Fruit fly (Drosophila melanogaster) whole organism, prepupa: Measurements from ENCODE around the gene Atg6.

ENCODE experiments used
- Blimp-1 ChIP-seq: fragments of 200-800 bp; sonication (Bioruptor generic); optimal IDR thresholded peaks from 3 replicates; lab custom pipeline; 2017; ENCODE audit warnings: missing biosample characterization, missing genetic modification characterization, mild to moderate bottlenecking, moderate library complexity, missing genetic modification reagents
- CG10631 ChIP-seq: fragments of 200-800 bp; sonication (Bioruptor generic); optimal IDR thresholded peaks from 2 replicates; lab custom pipeline; 2016; ENCODE audit warnings: missing biosample characterization, missing genetic modification characterization
- CG10669 ChIP-seq: fragments of 200-800 bp; sonication (Bioruptor generic); optimal IDR thresholded peaks from 3 replicates; lab custom pipeline; 2018; ENCODE audit warnings: missing biosample characterization, mild to moderate bottlenecking, missing genetic modification characterization, moderate library complexity
- CG11762 ChIP-seq: fragments of 200-800 bp; sonication (Bioruptor generic); optimal IDR thresholded peaks from 3 replicates; lab custom pipeline; 2016; ENCODE audit warnings: missing biosample characterization, missing genetic modification characterization; ENCODE audit not compliant: insufficient read depth
- CG15336 ChIP-seq: fragments of 200-800 bp; sonication (Bioruptor generic); IDR thresholded peaks from 2 replicates; pipeline ENCODE4 v1.3.6; 2022; ENCODE audit warnings: missing biosample characterization, missing genetic modification characterization
- CG1621 ChIP-seq: fragments of 200-800 bp; sonication (Bioruptor generic); optimal IDR thresholded peaks from 3 replicates; lab custom pipeline; 2018; ENCODE audit warnings: missing biosample characterization, mild to moderate bottlenecking, missing genetic modification characterization
- CG3032 ChIP-seq: fragments of 200-800 bp; optimal IDR thresholded peaks from 2 replicates; lab custom pipeline; 2019; ENCODE audit warnings: missing biosample characterization, mild to moderate bottlenecking, missing genetic modification characterization, moderate library complexity
- CG31627 ChIP-seq: fragments of 200-800 bp; sonication (Bioruptor generic); optimal IDR thresholded peaks from 3 replicates; lab custom pipeline; 2016; ENCODE audit warnings: missing biosample characterization, missing genetic modification characterization
- CG32006 ChIP-seq: fragments of 200-800 bp; sonication (Bioruptor generic); optimal IDR thresholded peaks from 3 replicates; lab custom pipeline; 2017; ENCODE audit warnings: missing biosample characterization, mild to moderate bottlenecking, missing genetic modification characterization
- CG34406 ChIP-seq: fragments of 200-800 bp; sonication (Bioruptor generic); optimal IDR thresholded peaks from 3 replicates; lab custom pipeline; 2016; ENCODE audit warnings: missing biosample characterization, missing genetic modification characterization
- CG6276 ChIP-seq: fragments of 200-800 bp; sonication (Bioruptor generic); optimal IDR thresholded peaks from 2 replicates; lab custom pipeline; 2017; ENCODE audit warnings: missing biosample characterization, mild to moderate bottlenecking, missing genetic modification characterization
- CG7368 ChIP-seq: fragments of 200-800 bp; sonication (Bioruptor generic); optimal IDR thresholded peaks from 3 replicates; lab custom pipeline; 2016; ENCODE audit warnings: missing biosample characterization, missing genetic modification characterization
- CG8119 ChIP-seq: fragments of 200-800 bp; sonication (Bioruptor generic); IDR thresholded peaks from 3 replicates; pipeline ENCODE4 v1.3.6; 2022; ENCODE audit warnings: missing biosample characterization, missing genetic modification characterization
- CG8319 ChIP-seq: fragments of 200-800 bp; sonication (Bioruptor generic); optimal IDR thresholded peaks from 3 replicates; lab custom pipeline; 2016; ENCODE audit warnings: missing biosample characterization, missing genetic modification characterization
- CG8632 ChIP-seq: fragments of 200-800 bp; sonication (Bioruptor generic); optimal IDR thresholded peaks from 3 replicates; lab custom pipeline; 2016; ENCODE audit warnings: missing biosample characterization, missing genetic modification characterization
- CG9139 ChIP-seq: fragments of 200-800 bp; sonication (Bioruptor generic); optimal IDR thresholded peaks from 3 replicates; lab custom pipeline; 2017; ENCODE audit warnings: missing biosample characterization, mild to moderate bottlenecking, missing genetic modification characterization
- Eip75B ChIP-seq: fragments of 200-800 bp; sonication (Bioruptor generic); optimal IDR thresholded peaks from 3 replicates; lab custom pipeline; 2016; ENCODE audit warnings: missing biosample characterization, missing genetic modification characterization
- Ets96B ChIP-seq: fragments of 200-800 bp; optimal IDR thresholded peaks from 2 replicates; lab custom pipeline; 2019; ENCODE audit warnings: missing biosample characterization, mild to moderate bottlenecking, missing genetic modification characterization, moderate library complexity
- Gug ChIP-seq: fragments of 200-800 bp; sonication (Bioruptor generic); IDR thresholded peaks from 2 replicates; pipeline ENCODE4 v1.3.6; 2022; ENCODE audit warnings: missing biosample characterization, missing genetic modification characterization
- Hr38 ChIP-seq: sonication (Bioruptor generic); optimal IDR thresholded peaks from 2 replicates; lab custom pipeline; 2016; ENCODE audit warnings: missing biosample characterization, missing genetic modification characterization
- Hr39 ChIP-seq: fragments of 200-800 bp; sonication (Bioruptor generic); optimal IDR thresholded peaks from 2 replicates; lab custom pipeline; 2016; ENCODE audit warnings: missing biosample characterization, missing genetic modification characterization
- Hr4 ChIP-seq: fragments of 200-800 bp; sonication (Bioruptor generic); optimal IDR thresholded peaks from 3 replicates; lab custom pipeline; 2016; ENCODE audit warnings: missing biosample characterization, missing genetic modification characterization
- Met ChIP-seq: fragments of 200-800 bp; sonication (Bioruptor generic); optimal IDR thresholded peaks from 3 replicates; lab custom pipeline; 2016; ENCODE audit warnings: missing biosample characterization, missing genetic modification characterization
- Smox ChIP-seq: fragments of 200-800 bp; sonication (Bioruptor generic); optimal IDR thresholded peaks from 3 replicates; lab custom pipeline; 2016; ENCODE audit warnings: missing biosample characterization, missing genetic modification characterization
- Sox14 ChIP-seq: fragments of 200-800 bp; sonication (Bioruptor generic); optimal IDR thresholded peaks from 3 replicates; lab custom pipeline; 2016; ENCODE audit warnings: missing biosample characterization, missing genetic modification characterization
- Sox15 ChIP-seq: fragments of 200-800 bp; sonication (Bioruptor generic); optimal IDR thresholded peaks from 3 replicates; lab custom pipeline; 2016; ENCODE audit warnings: missing biosample characterization, missing genetic modification characterization
- achi ChIP-seq: fragments of 200-800 bp; sonication (Bioruptor generic); optimal IDR thresholded peaks from 3 replicates; lab custom pipeline; 2016; ENCODE audit warnings: missing biosample characterization, missing genetic modification characterization
- acj6 ChIP-seq: fragments of 200-800 bp; sonication (Bioruptor generic); optimal IDR thresholded peaks from 3 replicates; lab custom pipeline; 2016; ENCODE audit warnings: missing biosample characterization, missing genetic modification characterization
- cyc ChIP-seq: fragments of 200-800 bp; sonication (Bioruptor generic); optimal IDR thresholded peaks from 3 replicates; lab custom pipeline; 2016; ENCODE audit warnings: missing biosample characterization, missing genetic modification characterization
- dac ChIP-seq: fragments of 200-800 bp; sonication (Bioruptor generic); optimal IDR thresholded peaks from 2 replicates; lab custom pipeline; 2017; ENCODE audit warnings: missing biosample characterization, mild to moderate bottlenecking, missing genetic modification characterization
- dsx ChIP-seq: fragments of 200-800 bp; optimal IDR thresholded peaks from 3 replicates; lab custom pipeline; 2019; ENCODE audit warnings: missing biosample characterization, mild to moderate bottlenecking, missing genetic modification characterization, moderate library complexity; ENCODE audit not compliant: poor library complexity, severe bottlenecking
- eg ChIP-seq: fragments of 200-800 bp; sonication (Bioruptor generic); IDR thresholded peaks from 3 replicates; pipeline ENCODE4 v1.3.6; 2022; ENCODE audit warnings: missing biosample characterization, missing genetic modification characterization
- esn ChIP-seq: fragments of 200-800 bp; sonication (Bioruptor generic); optimal IDR thresholded peaks from 2 replicates; lab custom pipeline; 2016; ENCODE audit warnings: missing biosample characterization, mild to moderate bottlenecking, missing genetic modification characterization, moderate library complexity
- fkh ChIP-seq: fragments of 200-800 bp; sonication (Bioruptor generic); optimal IDR thresholded peaks from 3 replicates; lab custom pipeline; 2017; ENCODE audit warnings: missing biosample characterization, mild to moderate bottlenecking, missing genetic modification characterization, moderate library complexity
- lz ChIP-seq: fragments of 200-800 bp; sonication (Bioruptor generic); optimal IDR thresholded peaks from 3 replicates; lab custom pipeline; 2016; ENCODE audit warnings: missing biosample characterization, missing genetic modification characterization
- net ChIP-seq: fragments of 200-800 bp; sonication (Bioruptor generic); optimal IDR thresholded peaks from 3 replicates; lab custom pipeline; 2016; ENCODE audit warnings: missing biosample characterization, missing genetic modification characterization
- salr ChIP-seq, 2 experiments: fragments of 200-800 bp; sonication (Bioruptor generic); optimal IDR thresholded peaks; 3 replicates each; lab custom pipeline; 2016 to 2018; ENCODE audit warnings: missing biosample characterization in 2 of 2, missing genetic modification characterization in 2 of 2, mild to moderate bottlenecking in 1 of 2
- spab ChIP-seq: fragments of 200-800 bp; sonication (Bioruptor generic); optimal IDR thresholded peaks from 2 replicates; lab custom pipeline; 2017; ENCODE audit warnings: missing biosample characterization, mild to moderate bottlenecking, missing genetic modification characterization, missing genetic modification reagents
- ss ChIP-seq, 2 experiments: fragments of 200-800 bp; sonication (Bioruptor generic); optimal IDR thresholded peaks; 2 replicates in 1 of 2; 3 replicates in 1 of 2; lab custom pipeline; 2017 to 2018; ENCODE audit warnings: mild to moderate bottlenecking in 2 of 2, missing biosample characterization in 2 of 2, missing genetic modification characterization in 2 of 2, moderate library complexity in 1 of 2
- svp ChIP-seq: fragments of 200-800 bp; sonication (Bioruptor generic); peaks from one replicate; lab custom pipeline; 2016; ENCODE audit warnings: missing biosample characterization, missing genetic modification characterization
- topi ChIP-seq: fragments of 200-800 bp; sonication (Bioruptor generic); optimal IDR thresholded peaks from 3 replicates; lab custom pipeline; 2016; ENCODE audit warnings: missing biosample characterization, missing genetic modification characterization

Gene Atg6

dm6 chr3R:24037538-24038265 lies 12.9 kb downstream of the Atg6 start, which contains the start of gene spas (continued):
- TF ChIP-seq Met (GFP tag; lab: Kevin White, UChicago) (peak; percentile 64), Eip75B (peak; percentile 74), esn (peak; percentile 75), CG3032 (peak; percentile 61), Ets96B (tag; lab: Kevin White, UChicago) (peak; percentile 46), ss (GFP tag; optimal IDR thresholded peaks at IDR 0.05; lab: Kevin White, UChicago) (peak in 1 of 2 experiments; percentile 20), CG10631 (GFP tag; lab: Kevin White, UChicago) (peak; percentile 85), CG7368 (GFP tag; lab: Kevin White, UChicago) (peak; percentile 58), CG8632 (GFP tag; lab: Kevin White, UChicago) (peak; percentile 50), CG34406 (GFP tag; lab: Kevin White, UChicago) (peak; percentile 62), CG9139 (no peak), CG10669 (GFP tag; lab: Kevin White, UChicago) (no peak), cyc (GFP tag; lab: Kevin White, UChicago) (peak; percentile 68), spab (no peak), Sox15 (peak; percentile 64), svp (GFP tag; lab: Kevin White, UChicago) (peak; percentile 92), CG31627 (GFP tag; lab: Kevin White, UChicago) (peak; percentile 82)
- TF ChIP-seq, all 60 proteins: peak for 45

DNA sequence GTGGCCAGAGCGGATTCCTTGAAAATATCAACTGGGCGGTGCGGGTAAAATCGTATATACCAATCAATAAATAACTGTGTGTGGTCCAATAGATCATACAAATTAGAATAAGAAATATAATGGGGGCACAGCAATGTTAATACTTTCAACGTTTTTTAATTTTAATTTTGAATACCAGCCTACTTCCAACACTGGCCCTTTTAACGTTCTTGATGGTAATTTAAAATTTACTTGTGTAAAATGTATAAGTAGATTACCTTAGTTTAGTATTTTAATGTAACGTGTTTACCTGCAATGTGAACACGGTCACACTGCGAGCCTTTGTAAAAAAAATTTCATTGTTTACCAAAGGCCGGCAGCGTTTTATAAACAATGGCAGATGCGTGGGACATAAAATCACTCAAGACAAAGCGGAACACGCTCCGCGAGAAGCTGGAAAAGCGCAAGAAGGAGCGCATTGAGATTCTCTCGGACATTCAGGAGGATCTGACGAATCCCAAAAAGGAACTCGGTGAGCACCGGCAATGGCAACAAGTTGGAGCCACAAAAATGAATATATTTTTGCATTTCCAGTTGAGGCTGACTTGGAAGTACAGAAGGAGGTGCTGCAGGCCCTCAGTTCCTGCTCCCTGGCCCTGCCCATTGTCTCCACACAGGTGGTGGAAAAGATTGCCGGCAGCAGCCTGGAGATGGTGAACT lies 18.6 kb downstream of the Atg6 start, which contains the start of the genes KrT95D and Mettl3:
KrT95D (minus strand) TSS at position 3 of the 699 bp plus-strand sequence.
Mettl3 (plus strand) TSS at position 333 of the 699 bp plus-strand sequence.
- TF ChIP-seq Met (GFP tag; lab: Kevin White, UChicago) (peak; percentile 49), dsx (GFP tag; lab: Kevin White, UChicago) (no peak), cyc (GFP tag; lab: Kevin White, UChicago) (peak; percentile 3), CG9139 (no peak), CG1621 (tag; lab: Kevin White, UChicago) (no peak), Hr4 (GFP tag; lab: Kevin White, UChicago) (peak; percentile 9), lz (GFP tag; lab: Kevin White, UChicago) (peak; percentile 2), Smox (GFP tag; lab: Kevin White, UChicago) (peak; percentile 1), CG3032 (peak; percentile 1), Hr39 (GFP tag; lab: Kevin White, UChicago) (peak; percentile 11), fkh (GFP tag; lab: Kevin White, UChicago) (peak; percentile 98), salr (GFP tag; optimal IDR thresholded peaks at IDR 0.05; lab: Kevin White, UChicago) (no peak), CG31627 (GFP tag; lab: Kevin White, UChicago) (peak; percentile 30), dac (GFP tag; lab: Kevin White, UChicago) (no peak), Sox14 (GFP tag; lab: Kevin White, UChicago) (peak; percentile 87)

dm6 chr3R:24031019-24031824 lies 19.4 kb downstream of the Atg6 start:
- TF ChIP-seq Hr38 (GFP tag; lab: Kevin White, UChicago), result no peak
- peak; percentile 48; the same call in 1 of the 2 replicates for TF ChIP-seq CG15336 (GFP tag; lab: Robert Waterston, UW)
- TF ChIP-seq CG8319 (GFP tag; lab: Kevin White, UChicago), result no peak
- peak; percentile 3 for TF ChIP-seq CG11762 (GFP tag; lab: Kevin White, UChicago)
- TF ChIP-seq Sox14 (GFP tag; lab: Kevin White, UChicago), result peak; percentile 50
- TF ChIP-seq achi (GFP tag; lab: Kevin White, UChicago), result peak; percentile 25
- peak; percentile 48 for TF ChIP-seq CG8119 (GFP tag; lab: Robert Waterston, UW)
- peak; percentile 22 for TF ChIP-seq Ets96B (tag; lab: Kevin White, UChicago)
- peak; percentile 54 for TF ChIP-seq CG6276 (GFP tag; lab: Kevin White, UChicago)
- no peak for TF ChIP-seq CG7368 (GFP tag; lab: Kevin White, UChicago)
- peak; percentile 3 for TF ChIP-seq acj6
- no peak for TF ChIP-seq Sox15
- peak; percentile 67; the same call in 2 of the 3 replicates for TF ChIP-seq eg (GFP tag; lab: Robert Waterston, UW)
- TF ChIP-seq CG3032, result peak; percentile 12
- peak; percentile 23 for TF ChIP-seq topi (GFP tag; lab: Kevin White, UChicago)
- TF ChIP-seq Blimp-1 (GFP tag; lab: Kevin White, UChicago), result peak; percentile 47
- TF ChIP-seq CG34406 (GFP tag; lab: Kevin White, UChicago), result peak; percentile 12
- TF ChIP-seq net (GFP tag; lab: Kevin White, UChicago), result peak; percentile 64
- TF ChIP-seq Met (GFP tag; lab: Kevin White, UChicago), result no peak
- peak; percentile 18 for TF ChIP-seq CG9139
- TF ChIP-seq Gug (GFP tag; lab: Robert Waterston, UW), result peak; percentile 44; the same call in 1 of the 2 replicates
- no peak for TF ChIP-seq salr (GFP tag; optimal IDR thresholded peaks at IDR 0.05; lab: Kevin White, UChicago)
- peak; percentile 34 for TF ChIP-seq CG32006 (GFP tag; lab: Kevin White, UChicago)
- no peak for TF ChIP-seq lz (GFP tag; lab: Kevin White, UChicago)
